Fruit fly (Drosophila melanogaster): ENCODE data around the gene CG14650.

Gene CG14650

DNA sequence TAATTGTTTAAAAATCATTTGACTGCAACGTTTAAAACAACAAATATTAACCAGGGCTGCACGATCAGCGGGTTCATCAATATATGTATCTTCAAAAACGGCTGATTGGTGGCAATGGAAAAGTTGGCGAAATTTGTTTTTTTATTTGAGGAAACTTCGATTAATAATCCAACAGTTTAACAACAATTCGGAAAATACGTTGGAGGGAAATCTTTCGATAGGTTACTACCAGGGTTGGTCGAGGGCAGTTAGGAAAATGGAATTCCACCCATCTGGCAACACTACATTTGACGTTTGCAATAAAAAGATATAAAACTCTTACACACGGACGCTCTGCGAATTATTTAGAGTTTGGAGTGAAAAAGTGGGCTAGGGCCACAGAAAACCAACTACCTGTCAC lies at the start of gene CG14650, which contains the start of gene Lipt2:
Gene CG14650, plus strand, starts transcription at position 275 of the 400 bp plus-strand sequence.
Gene Lipt2, minus strand, starts transcription at position 217 of the 400 bp plus-strand sequence.
- TF ChIP-seq CG33017 (tag; optimal IDR thresholded peaks at IDR 0.05) (peak; percentile 25), Mnt (GFP tag; optimal IDR thresholded peaks at IDR 0.05) (peak; percentile 72), CG11617 (GFP tag; optimal IDR thresholded peaks at IDR 0.05) (peak; percentile 67), CG1620 (GFP tag; optimal IDR thresholded peaks at IDR 0.05) (peak; percentile 73), ovo (GFP tag; optimal IDR thresholded peaks at IDR 0.05) (no peak), CG7045 (GFP tag; optimal IDR thresholded peaks at IDR 0.05) (peak; percentile 38), Hr96 (GFP tag; optimal IDR thresholded peaks at IDR 0.05) (peak; percentile 80), tj (GFP tag; optimal IDR thresholded peaks at IDR 0.05) (peak; percentile 55), Crg-1 (GFP tag; optimal IDR thresholded peaks at IDR 0.05) (peak; percentile 65), CG14711 (tag; optimal IDR thresholded peaks at IDR 0.05) (peak; percentile 53), Clk (GFP tag; optimal IDR thresholded peaks at IDR 0.05) (peak; percentile 61), toe (GFP tag; optimal IDR thresholded peaks at IDR 0.05) (no peak), pad (GFP tag; optimal IDR thresholded peaks at IDR 0.05) (peak; percentile 9), cic (GFP tag; optimal IDR thresholded peaks at IDR 0.05) (peak; percentile 0), bab1 (GFP tag; optimal IDR thresholded peaks at IDR 0.05) (peak; percentile 70), CG12768 (GFP tag; optimal IDR thresholded peaks at IDR 0.05) (no peak), CG7101 (tag; optimal IDR thresholded peaks at IDR 0.05) (peak; percentile 62), kay (GFP tag; ENCODE audit: borderline replicate concordance) (no peak), cnc (optimal IDR thresholded peaks at IDR 0.05) (no peak), CG5204 (GFP tag; optimal IDR thresholded peaks at IDR 0.05) (no peak)

DNA sequence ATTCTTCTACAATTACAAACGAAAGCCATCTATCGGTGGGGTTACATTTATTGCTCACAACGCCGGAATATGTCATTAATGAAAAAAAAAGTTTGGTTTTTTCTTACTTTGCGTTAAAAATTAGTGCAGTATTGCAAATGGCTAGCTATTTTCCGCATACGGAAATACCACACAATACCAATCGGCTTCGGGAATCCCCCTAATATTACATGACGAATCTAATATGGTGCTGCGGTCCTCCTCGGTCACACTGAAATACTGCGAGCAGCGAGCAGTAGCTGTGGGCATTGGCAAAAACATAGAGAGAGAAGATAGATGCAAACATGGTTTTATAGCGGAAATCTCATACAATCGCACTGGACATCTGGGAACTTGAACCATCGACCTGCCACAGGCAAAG lies 49.7 kb upstream of the CG14650 start, which contains the start of gene tub:
Gene tub, plus strand, starts transcription at position 253 of the 400 bp plus-strand sequence.
- TF ChIP-seq toe (GFP tag; optimal IDR thresholded peaks at IDR 0.05) (no peak), CG7045 (GFP tag; optimal IDR thresholded peaks at IDR 0.05) (peak; percentile 39), CG11617 (GFP tag; optimal IDR thresholded peaks at IDR 0.05) (peak; percentile 21), ovo (GFP tag; optimal IDR thresholded peaks at IDR 0.05) (peak; percentile 19), Hr96 (GFP tag; optimal IDR thresholded peaks at IDR 0.05) (no peak), CG33017 (tag; optimal IDR thresholded peaks at IDR 0.05) (no peak), bab1 (GFP tag; optimal IDR thresholded peaks at IDR 0.05) (peak; percentile 37), CG14711 (tag; optimal IDR thresholded peaks at IDR 0.05) (peak; percentile 8), CG12768 (GFP tag; optimal IDR thresholded peaks at IDR 0.05) (peak; percentile 23), pad (GFP tag; optimal IDR thresholded peaks at IDR 0.05) (peak; percentile 39), Mnt (GFP tag; optimal IDR thresholded peaks at IDR 0.05) (peak; percentile 62), cic (GFP tag; optimal IDR thresholded peaks at IDR 0.05) (peak; percentile 27), CG5204 (GFP tag; optimal IDR thresholded peaks at IDR 0.05) (no peak), CG1620 (GFP tag; optimal IDR thresholded peaks at IDR 0.05) (peak; percentile 24), tj (GFP tag; optimal IDR thresholded peaks at IDR 0.05) (peak; percentile 41), Clk (GFP tag; optimal IDR thresholded peaks at IDR 0.05) (no peak), kay (GFP tag; ENCODE audit: borderline replicate concordance) (no peak), CG7101 (tag; optimal IDR thresholded peaks at IDR 0.05) (peak; percentile 12), cnc (optimal IDR thresholded peaks at IDR 0.05) (no peak), Crg-1 (GFP tag; optimal IDR thresholded peaks at IDR 0.05) (no peak)

DNA sequence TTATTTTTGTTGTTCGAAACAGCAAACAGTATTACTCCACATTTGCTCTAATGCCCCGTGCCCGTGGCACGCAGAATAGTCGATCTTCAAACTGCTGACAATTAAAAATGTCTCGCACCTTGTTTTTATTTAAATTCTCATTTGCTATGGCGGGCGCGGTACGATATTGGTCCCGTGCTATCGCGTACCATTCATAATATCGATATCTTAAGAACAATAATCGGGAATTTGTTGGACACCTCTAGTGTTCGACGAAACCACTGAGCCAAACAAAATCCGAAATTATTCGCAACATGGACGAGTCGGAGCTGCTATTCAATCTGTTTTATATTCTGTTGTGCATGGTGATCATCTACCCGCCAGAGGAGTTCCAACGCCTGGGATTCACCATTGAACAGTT lies 47.1 kb upstream of the CG14650 start, which contains the start of gene CG14646:
Gene CG14646, plus strand, starts transcription at position 234 of the 400 bp plus-strand sequence.
- TF ChIP-seq CG12768 (GFP tag; optimal IDR thresholded peaks at IDR 0.05) = no peak
- TF ChIP-seq kay (GFP tag; ENCODE audit: borderline replicate concordance) = no peak
- TF ChIP-seq Mnt (GFP tag; optimal IDR thresholded peaks at IDR 0.05) = no peak
- TF ChIP-seq bab1 (GFP tag; optimal IDR thresholded peaks at IDR 0.05) = peak; percentile 41
- no peak for TF ChIP-seq ovo (GFP tag; optimal IDR thresholded peaks at IDR 0.05)
- no peak for TF ChIP-seq CG7045 (GFP tag; optimal IDR thresholded peaks at IDR 0.05)
- no peak for TF ChIP-seq CG1620 (GFP tag; optimal IDR thresholded peaks at IDR 0.05)
- TF ChIP-seq CG33017 (tag; optimal IDR thresholded peaks at IDR 0.05) = no peak
- no peak for TF ChIP-seq Crg-1 (GFP tag; optimal IDR thresholded peaks at IDR 0.05)
- TF ChIP-seq CG14711 (tag; optimal IDR thresholded peaks at IDR 0.05) = no peak
- TF ChIP-seq CG5204 (GFP tag; optimal IDR thresholded peaks at IDR 0.05) = no peak
- TF ChIP-seq tj (GFP tag; optimal IDR thresholded peaks at IDR 0.05) = peak; percentile 19
- no peak for TF ChIP-seq cic (GFP tag; optimal IDR thresholded peaks at IDR 0.05)
- TF ChIP-seq cnc (optimal IDR thresholded peaks at IDR 0.05) = no peak

DNA sequence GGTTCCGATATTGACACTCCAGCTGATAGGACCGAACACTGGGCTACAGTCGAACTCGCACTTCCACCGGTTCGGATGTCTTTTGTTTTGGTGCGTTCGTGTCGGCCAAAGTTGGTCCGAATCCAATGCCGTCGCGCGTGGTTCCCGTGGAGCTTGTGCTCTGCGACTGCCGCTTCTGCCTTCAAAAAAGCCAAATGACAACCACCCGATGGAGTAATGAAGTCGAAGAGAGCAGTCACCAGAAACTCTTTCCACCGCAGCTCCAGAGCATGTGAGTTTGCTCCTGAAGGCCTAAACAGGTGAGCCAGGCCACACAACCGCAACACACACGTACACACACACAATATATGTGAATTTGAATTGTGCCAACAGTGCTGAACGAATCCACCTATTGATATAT lies 43.1 kb upstream of the CG14650 start, which contains the start of gene CG34112:
Gene CG34112, minus strand, starts transcription at position 143 of the 400 bp plus-strand sequence.
- no peak for TF ChIP-seq CG5204 (GFP tag; optimal IDR thresholded peaks at IDR 0.05)
- TF ChIP-seq Crg-1 (GFP tag; optimal IDR thresholded peaks at IDR 0.05) = no peak
- no peak for TF ChIP-seq CG7101 (tag; optimal IDR thresholded peaks at IDR 0.05)
- no peak for TF ChIP-seq cic (GFP tag; optimal IDR thresholded peaks at IDR 0.05)
- TF ChIP-seq CG33017 (tag; optimal IDR thresholded peaks at IDR 0.05) = no peak
- TF ChIP-seq cnc (optimal IDR thresholded peaks at IDR 0.05) = no peak
- no peak for TF ChIP-seq CG12768 (GFP tag; optimal IDR thresholded peaks at IDR 0.05)
- TF ChIP-seq bab1 (GFP tag; optimal IDR thresholded peaks at IDR 0.05) = no peak
- no peak for TF ChIP-seq pad (GFP tag; optimal IDR thresholded peaks at IDR 0.05)
- TF ChIP-seq Mnt (GFP tag; optimal IDR thresholded peaks at IDR 0.05) = peak; percentile 52
- no peak for TF ChIP-seq CG1620 (GFP tag; optimal IDR thresholded peaks at IDR 0.05)
- TF ChIP-seq CG14711 (tag; optimal IDR thresholded peaks at IDR 0.05) = no peak
- no peak for TF ChIP-seq CG11617 (GFP tag; optimal IDR thresholded peaks at IDR 0.05)
- TF ChIP-seq toe (GFP tag; optimal IDR thresholded peaks at IDR 0.05) = no peak
- TF ChIP-seq tj (GFP tag; optimal IDR thresholded peaks at IDR 0.05) = peak; percentile 15
- TF ChIP-seq kay (GFP tag; ENCODE audit: borderline replicate concordance) = no peak

DNA sequence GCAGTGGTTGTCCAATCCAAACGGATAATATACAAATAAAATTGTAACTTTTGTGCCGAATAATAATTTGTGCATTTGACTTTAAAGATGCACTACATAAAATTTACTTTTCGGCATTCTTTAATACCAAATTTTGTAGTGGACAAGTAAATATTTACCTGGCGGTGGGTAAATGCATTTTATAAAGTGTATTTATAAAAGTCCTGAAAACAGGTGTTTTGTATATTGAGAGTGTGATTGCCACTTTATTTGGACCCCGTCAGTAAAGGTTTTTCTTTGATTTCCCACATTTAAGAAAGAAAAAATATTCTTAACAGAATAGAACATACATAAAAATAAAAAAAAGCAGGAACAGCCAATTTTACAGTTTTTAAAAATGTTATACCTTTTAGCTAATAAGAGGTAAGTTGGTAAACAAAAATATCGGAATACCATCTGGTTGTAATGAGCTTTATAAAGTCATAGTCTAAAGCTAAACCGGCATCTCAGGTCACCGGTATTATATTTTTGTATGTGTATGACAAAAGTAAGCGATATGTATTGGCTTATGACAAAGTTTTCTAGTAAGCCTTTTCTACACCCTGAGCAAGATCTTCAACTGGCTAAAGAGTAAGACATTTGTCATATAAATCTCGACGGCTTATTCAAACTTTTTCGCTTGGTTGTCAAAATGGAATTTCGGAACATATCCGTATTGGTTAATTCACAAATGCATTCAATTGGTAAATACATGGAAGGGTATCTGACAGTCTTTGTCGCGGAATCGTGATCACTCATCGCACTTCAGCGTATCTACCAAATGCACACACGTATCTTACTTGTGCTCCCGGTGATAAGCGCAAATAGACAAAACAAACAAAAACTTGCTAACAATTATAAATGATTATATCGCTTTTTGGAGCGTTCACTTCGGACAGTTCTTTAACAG lies 42.3 kb upstream of the CG14650 start:
- TF ChIP-seq CG11617 (GFP tag; optimal IDR thresholded peaks at IDR 0.05) (peak; percentile 83), CG14711 (tag; optimal IDR thresholded peaks at IDR 0.05) (peak; percentile 84), Hr96 (GFP tag; optimal IDR thresholded peaks at IDR 0.05) (peak; percentile 82), CG7101 (tag; optimal IDR thresholded peaks at IDR 0.05) (peak; percentile 90), CG33017 (tag; optimal IDR thresholded peaks at IDR 0.05) (peak; percentile 93), CG1620 (GFP tag; optimal IDR thresholded peaks at IDR 0.05) (peak; percentile 20), Mnt (GFP tag; optimal IDR thresholded peaks at IDR 0.05) (peak; percentile 77), Clk (GFP tag; optimal IDR thresholded peaks at IDR 0.05) (peak; percentile 65), Crg-1 (GFP tag; optimal IDR thresholded peaks at IDR 0.05) (peak; percentile 35), tj (GFP tag; optimal IDR thresholded peaks at IDR 0.05) (peak; percentile 53), ovo (GFP tag; optimal IDR thresholded peaks at IDR 0.05) (peak; percentile 49), CG5204 (GFP tag; optimal IDR thresholded peaks at IDR 0.05) (no peak), CG12768 (GFP tag; optimal IDR thresholded peaks at IDR 0.05) (peak; percentile 90), CG7045 (GFP tag; optimal IDR thresholded peaks at IDR 0.05) (peak; percentile 82), toe (GFP tag; optimal IDR thresholded peaks at IDR 0.05) (peak; percentile 58), kay (GFP tag; ENCODE audit: borderline replicate concordance) (peak; percentile 98), cic (GFP tag; optimal IDR thresholded peaks at IDR 0.05) (peak; percentile 78), cnc (optimal IDR thresholded peaks at IDR 0.05) (no peak), pad (GFP tag; optimal IDR thresholded peaks at IDR 0.05) (peak; percentile 66), bab1 (GFP tag; optimal IDR thresholded peaks at IDR 0.05) (peak; percentile 94)
